Worm (Caenorhabditis elegans) whole organism, L4 larva: ENCODE data around the gene syd-9.
A peak's percentile ranks its signal among the peaks of the same experiment; 100 is the strongest.

Source experiments
- D1046.2 ChIP-seq: fragments of 200-800 bp; sonication (Bioruptor generic); IDR thresholded peaks from 2 replicates; pipeline ENCODE4 v1.3.6; 2022; ENCODE audit warnings: missing genetic modification characterization, missing compliant biosample characterization
- F49E8.2 ChIP-seq: sonication (generic microtip); optimal IDR thresholded peaks from 2 replicates; lab custom pipeline; 2016; ENCODE audit warnings: missing compliant biosample characterization, mild to moderate bottlenecking, missing genetic modification characterization, borderline replicate concordance
- T20F7.1 ChIP-seq: fragments of 200-800 bp; sonication (Bioruptor generic); optimal IDR thresholded peaks from 2 replicates; lab custom pipeline; 2018; ENCODE audit warnings: mild to moderate bottlenecking, missing genetic modification characterization, missing compliant biosample characterization
- Y48G9A.11 ChIP-seq: fragments of 200-800 bp; sonication (Bioruptor generic); IDR thresholded peaks from 2 replicates; pipeline ENCODE4 v1.3.6; 2022; ENCODE audit warnings: missing genetic modification reagents, missing genetic modification characterization, missing compliant biosample characterization
- Y75B8A.6 ChIP-seq: fragments of 200-800 bp; sonication (Bioruptor generic); IDR thresholded peaks from 2 replicates; pipeline ENCODE4 v1.3.6; 2022; ENCODE audit warnings: missing genetic modification reagents, missing genetic modification characterization, missing compliant biosample characterization
- aha-1 ChIP-seq: fragments of 150-350 bp; peaks from one replicate; lab custom pipeline; 2014; ENCODE audit warnings: missing biosample characterization, missing genetic modification characterization
- arid-1 ChIP-seq: fragments of 200-800 bp; sonication (Bioruptor generic); conservative IDR thresholded peaks from 2 replicates; pipeline ENCODE4 v1.3.6; 2022; ENCODE audit warnings: missing genetic modification reagents, missing genetic modification characterization, missing compliant biosample characterization
- attf-4 ChIP-seq: sonication (generic microtip); optimal IDR thresholded peaks from 3 replicates; lab custom pipeline; 2017; ENCODE audit warnings: missing biosample characterization, missing genetic modification characterization
- ceh-32 ChIP-seq: sonication (generic microtip); optimal IDR thresholded peaks from 2 replicates; lab custom pipeline; 2016; ENCODE audit warnings: mild to moderate bottlenecking, missing genetic modification characterization, missing compliant biosample characterization; ENCODE audit not compliant: poor library complexity
- ceh-82 ChIP-seq: sonication (generic microtip); optimal IDR thresholded peaks from 2 replicates; lab custom pipeline; 2017; ENCODE audit warnings: missing biosample characterization, missing genetic modification characterization
- ctbp-1 ChIP-seq: fragments of 200-800 bp; sonication (Bioruptor generic); IDR thresholded peaks from 2 replicates; pipeline ENCODE4 v1.3.6; 2022; ENCODE audit warnings: missing genetic modification reagents, missing genetic modification characterization, missing compliant biosample characterization
- daf-16 ChIP-seq, 3 experiments: sonication (generic microtip); optimal IDR thresholded peaks; 2 replicates each; lab custom pipeline; 2016 to 2017; ENCODE audit warnings: missing genetic modification characterization in 3 of 3, missing genetic modification reagents in 3 of 3, mild to moderate bottlenecking in 2 of 3, missing compliant biosample characterization in 2 of 3, missing biosample characterization in 1 of 3, moderate library complexity in 1 of 3
- dmd-8 ChIP-seq: fragments of 200-800 bp; sonication (Bioruptor generic); IDR thresholded peaks from 2 replicates; pipeline ENCODE4 v1.3.6; 2022; ENCODE audit warnings: missing genetic modification characterization, missing compliant biosample characterization
- dmd-9 ChIP-seq: fragments of 200-800 bp; sonication (Bioruptor generic); IDR thresholded peaks from 2 replicates; pipeline ENCODE4 v1.3.6; 2022; ENCODE audit warnings: missing genetic modification reagents, missing genetic modification characterization, missing compliant biosample characterization
- duxl-1 ChIP-seq: sonication (generic microtip); optimal IDR thresholded peaks from 2 replicates; lab custom pipeline; 2016; ENCODE audit warnings: mild to moderate bottlenecking, missing genetic modification characterization, moderate library complexity, missing compliant biosample characterization; ENCODE audit not compliant: poor library complexity
- fkh-10 ChIP-seq: fragments of 150-350 bp; optimal IDR thresholded peaks from 2 replicates; lab custom pipeline; 2014; ENCODE audit warnings: missing biosample characterization, missing genetic modification reagents, missing genetic modification characterization
- fos-1 ChIP-seq: fragments of 150-350 bp; optimal IDR thresholded peaks from 2 replicates; lab custom pipeline; 2014; ENCODE audit warnings: missing biosample characterization, missing genetic modification characterization
- hlh-11 ChIP-seq: fragments of 200-800 bp; sonication (Bioruptor generic); optimal IDR thresholded peaks from 2 replicates; lab custom pipeline; 2018; ENCODE audit warnings: mild to moderate bottlenecking, missing genetic modification characterization, missing compliant biosample characterization
- lin-15B ChIP-seq: fragments of 150-350 bp; sonication (generic microtip); optimal IDR thresholded peaks from 3 replicates; lab custom pipeline; 2014; ENCODE audit warnings: missing biosample characterization, missing genetic modification characterization
- lin-29 ChIP-seq: fragments of 200-800 bp; sonication (Bioruptor generic); IDR thresholded peaks from 2 replicates; pipeline ENCODE4 v1.3.6; 2022; ENCODE audit warnings: missing genetic modification reagents, missing genetic modification characterization, missing compliant biosample characterization
- lin-38 ChIP-seq: fragments of 200-800 bp; sonication (Bioruptor generic); IDR thresholded peaks from 2 replicates; pipeline ENCODE4 v1.3.6; 2022; ENCODE audit warnings: missing genetic modification reagents, missing genetic modification characterization, missing compliant biosample characterization
- mdl-1 ChIP-seq, 2 experiments: fragments of 150-350 bp in 1 of 2; sonication (generic microtip) in 1 of 2; optimal IDR thresholded peaks; 2 replicates each; lab custom pipeline; 2014 to 2017; ENCODE audit warnings: missing biosample characterization in 2 of 2, missing genetic modification characterization in 2 of 2
- mdt-29 ChIP-seq: fragments of 200-800 bp; sonication (Bioruptor generic); IDR thresholded peaks from 2 replicates; pipeline ENCODE4 v1.3.6; 2022; ENCODE audit warnings: missing genetic modification reagents, missing genetic modification characterization, missing compliant biosample characterization
- mxl-3 ChIP-seq: fragments of 200-800 bp; sonication (Bioruptor generic); optimal IDR thresholded peaks from 2 replicates; lab custom pipeline; 2018; ENCODE audit warnings: mild to moderate bottlenecking, missing genetic modification characterization, missing compliant biosample characterization
- nhr-10 ChIP-seq: fragments of 150-350 bp; optimal IDR thresholded peaks from 2 replicates; lab custom pipeline; 2014; ENCODE audit warnings: missing biosample characterization, missing genetic modification characterization
- nhr-102 ChIP-seq: sonication (generic microtip); optimal IDR thresholded peaks from 2 replicates; lab custom pipeline; 2016; ENCODE audit warnings: mild to moderate bottlenecking, missing genetic modification characterization, moderate library complexity, missing compliant biosample characterization
- nhr-25 ChIP-seq: sonication (generic microtip); optimal IDR thresholded peaks from 2 replicates; lab custom pipeline; 2017; ENCODE audit warnings: missing genetic modification characterization, mild to moderate bottlenecking, missing compliant biosample characterization, antibody characterized with exemption, moderate library complexity, borderline replicate concordance; ENCODE audit not compliant: insufficient read depth
- nhr-76 ChIP-seq: fragments of 150-350 bp; optimal IDR thresholded peaks from 2 replicates; lab custom pipeline; 2014; ENCODE audit warnings: missing biosample characterization, missing genetic modification characterization
- nhr-77 ChIP-seq: fragments of 150-350 bp; optimal IDR thresholded peaks from 2 replicates; lab custom pipeline; 2014; ENCODE audit warnings: missing biosample characterization, missing genetic modification characterization
- pqm-1 ChIP-seq: sonication (generic microtip); optimal IDR thresholded peaks from 2 replicates; lab custom pipeline; 2017; ENCODE audit warnings: missing biosample characterization, missing genetic modification characterization
- rbr-2 ChIP-seq: sonication (generic microtip); optimal IDR thresholded peaks from 2 replicates; lab custom pipeline; 2016; ENCODE audit warnings: missing genotype, missing genetic modification characterization, missing compliant biosample characterization
- sdz-12 ChIP-seq: fragments of 200-800 bp; sonication (Bioruptor generic); optimal IDR thresholded peaks from 2 replicates; lab custom pipeline; 2018; ENCODE audit warnings: mild to moderate bottlenecking, missing genetic modification characterization, missing compliant biosample characterization
- skn-1 ChIP-seq: fragments of 150-350 bp; optimal IDR thresholded peaks from 2 replicates; lab custom pipeline; 2014; ENCODE audit warnings: missing biosample characterization, missing genetic modification characterization
- unc-62 ChIP-seq, 3 experiments: fragments of 150-350 bp in 1 of 3; sonication (generic microtip); optimal IDR thresholded peaks in 2 of 3; peaks in 1 of 3; 1 replicate in 1 of 3; 2 replicates in 2 of 3; lab custom pipeline; 2014 to 2017; ENCODE audit warnings: missing biosample characterization in 3 of 3, missing genetic modification characterization in 3 of 3, missing genetic modification reagents in 3 of 3, missing genotype in 1 of 3
- zag-1 ChIP-seq: fragments of 150-350 bp; optimal IDR thresholded peaks from 2 replicates; lab custom pipeline; 2014; ENCODE audit warnings: missing biosample characterization, missing genetic modification characterization
- zip-11 ChIP-seq: fragments of 200-800 bp; sonication (Bioruptor generic); IDR thresholded peaks from 2 replicates; pipeline ENCODE4 v1.3.6; 2022; ENCODE audit warnings: missing genetic modification characterization, missing compliant biosample characterization
- ztf-7 ChIP-seq: fragments of 150-350 bp; optimal IDR thresholded peaks from 2 replicates; lab custom pipeline; 2014; ENCODE audit warnings: missing biosample characterization, missing genetic modification characterization

syd-9 gene

DNA sequence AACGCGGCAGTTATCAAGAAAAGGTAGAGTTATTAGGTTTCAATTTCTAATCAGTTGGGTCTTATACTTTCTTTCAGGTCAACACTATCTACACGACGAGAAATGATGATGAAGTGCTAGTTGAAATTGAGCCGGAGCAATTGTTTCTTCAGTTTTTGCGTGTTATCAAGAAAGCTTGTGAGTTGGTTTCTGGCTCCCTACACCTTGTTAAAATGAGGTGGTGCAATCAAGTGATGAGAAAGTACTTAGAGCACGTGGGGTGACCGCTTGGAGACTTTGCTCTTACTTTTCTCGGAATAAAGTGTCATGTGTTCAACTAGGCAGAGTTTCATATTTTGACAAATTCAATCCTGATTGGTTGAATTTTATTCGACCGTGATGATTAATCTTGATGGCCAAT lies 17.4 kb upstream of the syd-9 start (continued):
- TF ChIP-seq attf-4 (tag; lab: Kevin White, UChicago) (no peak), unc-62 (GFP tag; optimal IDR thresholded peaks at IDR 0.05 in 1 of 2; lab: Kevin White, UChicago) (peak in 1 of 2 experiments; percentile 87), unc-62 (tag; optimal IDR thresholded peaks at IDR 0.05; lab: Kevin White, UChicago) (no peak), ztf-7 (tag; lab: Kevin White, UChicago) (peak; percentile 52), hlh-11 (tag; lab: Kevin White, UChicago) (peak; percentile 71), duxl-1 (tag; lab: Kevin White, UChicago) (no peak), nhr-10 (tag; lab: Kevin White, UChicago) (peak; percentile 22), lin-29 (GFP tag; lab: Robert Waterston, UW) (no peak), Y48G9A.11 (GFP tag; lab: Robert Waterston, UW) (no peak), ctbp-1 (no peak), ceh-32 (tag; lab: Kevin White, UChicago) (no peak), F49E8.2 (tag; lab: Kevin White, UChicago) (no peak), mdl-1 (tag; optimal IDR thresholded peaks at IDR 0.05; lab: Kevin White, UChicago) (no peak), arid-1 (GFP tag; lab: Robert Waterston, UW) (no peak), nhr-102 (tag; lab: Kevin White, UChicago) (peak; percentile 29), skn-1 (tag; lab: Kevin White, UChicago) (no peak), D1046.2 (GFP tag; lab: Robert Waterston, UW) (no peak), lin-15B (tag; lab: Kevin White, UChicago) (no peak), dmd-9 (GFP tag; lab: Robert Waterston, UW) (no peak), fkh-10 (no peak), zip-11 (GFP tag; lab: Robert Waterston, UW) (no peak), ceh-82 (tag; lab: Kevin White, UChicago) (no peak)

DNA sequence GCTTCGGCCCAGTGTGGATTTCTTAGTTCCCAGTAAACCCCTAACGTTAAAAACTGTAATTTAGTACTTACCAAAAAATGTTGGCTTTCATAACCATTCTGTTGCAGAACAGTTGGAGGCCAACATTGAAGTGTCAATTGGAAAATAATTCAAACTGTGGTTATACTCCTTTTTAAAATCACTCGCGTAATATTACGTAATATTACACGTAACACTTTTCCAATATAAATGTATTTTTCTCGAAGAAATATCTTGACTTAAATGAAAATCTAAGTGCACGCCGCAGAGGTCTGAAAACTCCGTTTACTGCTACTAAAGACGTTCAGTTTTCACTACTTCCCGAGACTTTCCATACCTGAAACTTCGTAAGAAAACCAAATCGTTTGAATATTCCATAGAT lies 13.7 kb upstream of the syd-9 start:
- no peak for TF ChIP-seq mxl-3 (GFP tag; lab: Kevin White, UChicago)
- TF ChIP-seq fos-1 (tag; lab: Kevin White, UChicago) = no peak

DNA sequence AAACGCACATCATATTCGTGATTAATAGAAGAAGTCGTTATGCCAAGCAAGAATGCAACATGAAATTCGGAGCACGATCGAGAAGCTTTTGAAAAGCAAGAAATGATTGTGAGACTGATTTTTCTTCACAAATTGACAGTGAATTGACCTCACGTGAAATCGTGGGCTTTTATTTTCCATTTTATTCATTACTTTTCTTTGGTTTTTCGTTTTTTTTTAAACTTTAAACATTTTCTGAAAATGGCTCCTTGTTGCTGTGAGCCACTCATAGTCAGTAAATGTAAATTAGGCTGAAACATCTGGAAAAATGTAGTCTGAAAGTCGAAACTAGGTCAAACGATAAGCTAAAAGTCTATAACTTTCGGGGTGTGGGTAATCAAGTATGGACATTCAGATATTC lies 12.7 kb upstream of the syd-9 start, which contains the start of gene C55B6.5:
TSS of gene C55B6.5 (minus strand) at position 101 of the 400 bp plus-strand sequence.
- TF ChIP-seq zag-1 (tag; lab: Kevin White, UChicago) (no peak), dmd-8 (GFP tag; lab: Robert Waterston, UW) (no peak), pqm-1 (tag; lab: Kevin White, UChicago) (no peak), lin-38 (GFP tag; lab: Robert Waterston, UW) (no peak), duxl-1 (tag; lab: Kevin White, UChicago) (no peak)

DNA sequence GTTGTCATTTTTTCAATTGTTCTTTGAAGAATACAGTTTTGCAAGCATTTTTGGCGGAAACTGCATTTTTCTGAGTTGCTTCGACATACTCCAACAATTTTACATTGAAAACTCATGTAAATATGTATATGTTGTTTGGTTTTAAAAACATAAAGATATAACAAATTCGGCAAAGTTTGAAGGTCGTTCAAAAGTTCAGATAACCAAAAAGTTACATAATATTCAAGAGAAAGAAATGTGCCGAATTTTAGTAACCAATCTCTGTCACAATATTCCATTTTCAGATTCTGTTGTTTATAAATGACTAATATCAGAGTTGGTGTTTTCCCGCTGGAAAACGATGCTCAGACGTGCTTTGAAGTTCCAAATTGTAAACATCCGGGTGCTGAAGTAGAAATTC lies 11.5 kb upstream of the syd-9 start, which contains the start of gene ZK867.2:
TSS of gene ZK867.2 (plus strand) at position 301 of the 400 bp plus-strand sequence.
- TF ChIP-seq mdt-29 (GFP tag; lab: Robert Waterston, UW) (no peak), rbr-2 (tag; lab: Kevin White, UChicago) (no peak), sdz-12 (GFP tag; lab: Kevin White, UChicago) (no peak), Y75B8A.6 (no peak), nhr-76 (no peak), nhr-25 (tag; lab: Kevin White, UChicago) (no peak), nhr-77 (no peak), daf-16 (GFP tag; optimal IDR thresholded peaks at IDR 0.05; lab: Kevin White, UChicago) (no peak), daf-16 (tag; optimal IDR thresholded peaks at IDR 0.05; lab: Kevin White, UChicago) (no peak), ceh-32 (tag; lab: Kevin White, UChicago) (no peak), aha-1 (tag; lab: Kevin White, UChicago) (no peak), T20F7.1 (GFP tag; lab: Kevin White, UChicago) (no peak), ceh-82 (tag; lab: Kevin White, UChicago) (no peak)
